Worm (Caenorhabditis elegans) whole organism, young adult: ENCODE measurements around the gene F14F7.4.

Experiments
- B0019.2 ChIP-seq: fragments of 200-800 bp; sonication (Bioruptor generic); conservative IDR thresholded peaks from 2 replicates; pipeline ENCODE4 v1.3.6; 2022; ENCODE audit warnings: missing genetic modification reagents, missing genetic modification characterization, missing compliant biosample characterization
- attf-5 ChIP-seq: fragments of 200-800 bp; sonication (Bioruptor generic); optimal IDR thresholded peaks from 2 replicates; lab custom pipeline; 2018; ENCODE audit warnings: mild to moderate bottlenecking, missing genetic modification characterization, missing compliant biosample characterization
- lin-35 ChIP-seq, 3 experiments: fragments of 150-350 bp in 2 of 3; sonication (generic microtip) in 1 of 3; optimal IDR thresholded peaks; 2 replicates each; lab custom pipeline; 2014 to 2018; ENCODE audit warnings: missing biosample characterization in 3 of 3, missing genetic modification characterization in 3 of 3, missing genetic modification reagents in 3 of 3
- pha-4 ChIP-seq: fragments of 150-350 bp; sonication (generic microtip); optimal IDR thresholded peaks from 2 replicates; lab custom pipeline; 2014; ENCODE audit warnings: missing biosample characterization, missing genetic modification reagents, missing genetic modification characterization
- tbx-9 ChIP-seq: sonication (generic microtip); optimal IDR thresholded peaks from 2 replicates; lab custom pipeline; 2016; ENCODE audit warnings: borderline replicate concordance, missing genetic modification characterization, inconsistent platforms, missing compliant biosample characterization

DNA sequence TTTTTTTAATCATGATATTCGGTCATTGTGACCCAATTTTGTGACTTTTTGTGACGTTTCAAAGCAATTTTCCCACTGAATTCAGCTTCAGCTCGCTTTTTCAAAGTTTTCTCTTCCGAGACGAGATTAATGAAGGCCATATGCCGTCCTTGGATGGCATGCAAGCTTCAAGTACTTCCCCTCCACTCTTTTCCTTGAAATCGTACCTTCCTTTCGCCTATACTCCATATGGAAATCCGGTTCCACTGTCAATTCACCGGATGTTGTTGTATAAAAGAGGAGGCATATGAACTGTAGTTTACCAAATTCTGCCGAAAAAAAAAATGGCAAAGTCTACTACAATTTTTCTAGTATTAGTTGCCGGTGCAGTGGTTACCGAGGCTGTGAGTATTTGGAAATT, 48.7 kb downstream of the F14F7.4 start, which contains the start of gene ZK1010.4:
- TF ChIP-seq lin-35 (GFP tag; optimal IDR thresholded peaks at IDR 0.05; lab: Kevin White, UChicago), result no peak
- TF ChIP-seq tbx-9, result no peak
- no peak for TF ChIP-seq attf-5 (GFP tag; lab: Kevin White, UChicago)
- TF ChIP-seq pha-4 (tag; lab: Kevin White, UChicago), result no peak
- TF ChIP-seq B0019.2 (GFP tag; lab: Robert Waterston, UW), result no peak
